Fruit fly (Drosophila melanogaster): ENCODE results near the gene mthl11.

The mthl11 gene

dm6 chr3R:10400732-10401131 lies at the start of gene mthl11:
Gene mthl11 (plus strand): TSS chr3R:10401032.
- TF ChIP-seq noc (tag; optimal IDR thresholded peaks at IDR 0.05), result no peak

DNA sequence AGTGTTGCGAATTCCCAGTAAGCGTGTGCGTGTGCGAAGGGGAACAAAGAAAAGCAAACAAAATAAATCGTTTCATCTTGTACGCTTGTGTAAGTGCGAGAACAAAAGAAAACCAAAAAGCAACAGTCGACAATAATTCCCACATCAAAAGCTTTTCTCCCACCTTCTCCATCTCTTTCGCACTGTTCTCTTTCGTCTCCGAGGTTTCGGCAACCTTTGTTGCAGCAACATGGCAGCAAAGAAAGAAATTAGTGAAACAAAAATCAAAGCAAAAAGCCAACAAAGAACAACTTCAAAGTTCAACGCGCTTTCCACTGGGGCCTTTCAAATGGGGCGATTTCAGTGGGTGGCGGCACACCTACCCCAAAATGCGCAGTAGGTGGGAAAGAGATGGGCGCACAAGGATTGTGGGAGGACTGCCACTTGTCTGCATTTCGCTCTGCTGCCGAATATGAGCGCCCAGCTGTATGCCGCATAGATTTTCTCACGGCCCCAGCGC lies 48.8 kb upstream of the mthl11 start:
- TF ChIP-seq noc (tag; optimal IDR thresholded peaks at IDR 0.05), result no peak

- no peak for TF ChIP-seq noc (tag; optimal IDR thresholded peaks at IDR 0.05)
Observed at dm6 chr3R:10352844-10353243, 48.0 kb upstream of the mthl11 start.

DNA sequence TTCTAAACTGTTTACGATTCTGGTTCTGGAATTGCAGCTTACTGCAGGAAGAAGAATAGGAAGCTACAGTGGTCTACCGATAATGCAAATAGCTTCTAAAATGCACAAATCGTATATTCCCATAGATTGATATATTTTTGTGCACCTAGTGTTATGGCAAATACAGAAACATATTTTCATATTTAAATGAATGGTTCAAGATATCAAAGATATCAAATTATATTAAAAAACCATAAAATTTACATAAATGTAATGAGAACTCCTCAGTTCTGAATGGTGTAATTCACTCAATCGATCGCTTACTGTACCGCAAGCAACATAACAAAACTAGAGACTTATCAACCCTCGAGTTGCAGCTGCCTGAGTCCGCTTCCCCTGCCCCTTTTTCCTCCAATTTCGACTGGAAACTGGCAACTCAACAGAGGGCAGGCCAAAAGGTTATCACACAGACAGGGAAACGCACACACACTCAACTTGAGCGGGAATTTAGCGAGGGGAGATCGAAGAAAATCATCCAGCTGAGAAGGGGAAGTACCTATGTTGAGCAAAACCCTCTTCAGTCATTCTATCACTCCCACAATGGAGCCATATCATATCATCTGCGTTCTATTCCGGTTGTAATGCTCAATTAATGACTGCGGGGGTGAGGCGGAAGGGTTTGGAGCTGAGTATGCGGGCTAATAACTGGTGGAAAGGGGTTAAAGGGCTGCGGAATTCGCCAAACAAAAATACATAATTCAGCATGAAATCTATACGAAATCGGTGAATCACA lies 46.7 kb upstream of the mthl11 start:
- TF ChIP-seq noc (tag; optimal IDR thresholded peaks at IDR 0.05), result no peak

- no peak for TF ChIP-seq noc (tag; optimal IDR thresholded peaks at IDR 0.05)
Observed at dm6 chr3R:10355840-10356562, 44.8 kb upstream of the mthl11 start.

- TF ChIP-seq noc (tag; optimal IDR thresholded peaks at IDR 0.05), result no peak
Observed at dm6 chr3R:10356563-10357363, 44.1 kb upstream of the mthl11 start.

- no peak for TF ChIP-seq noc (tag; optimal IDR thresholded peaks at IDR 0.05)
Observed at dm6 chr3R:10357364-10357676, 43.5 kb upstream of the mthl11 start.

- TF ChIP-seq noc (tag; optimal IDR thresholded peaks at IDR 0.05), result no peak
Observed at dm6 chr3R:10364287-10364686, 36.5 kb upstream of the mthl11 start.

DNA sequence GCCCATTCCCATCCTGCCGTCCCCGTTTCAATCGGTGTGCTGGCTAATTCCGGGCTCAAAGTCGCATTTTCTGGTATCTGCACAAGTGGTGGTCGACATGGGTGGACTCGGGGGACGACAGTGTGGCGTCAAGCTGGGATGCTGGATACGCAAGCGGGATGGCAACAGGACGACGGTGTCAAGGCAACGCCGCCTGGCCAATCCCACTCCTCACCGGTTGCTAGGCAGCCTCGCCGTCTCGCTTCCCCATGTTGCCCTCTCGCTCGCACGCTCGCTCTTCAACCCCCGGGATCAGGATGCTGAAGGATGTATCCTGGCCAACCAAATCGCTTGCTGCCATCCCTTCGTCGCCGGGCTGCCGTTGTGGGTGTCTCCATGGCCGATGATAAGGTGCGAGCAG lies 32.6 kb upstream of the mthl11 start:
- TF ChIP-seq noc (tag; optimal IDR thresholded peaks at IDR 0.05), result no peak

- no peak for TF ChIP-seq noc (tag; optimal IDR thresholded peaks at IDR 0.05)
Observed at dm6 chr3R:10369799-10370198, 31.0 kb upstream of the mthl11 start.

- no peak for TF ChIP-seq noc (tag; optimal IDR thresholded peaks at IDR 0.05)
Observed at dm6 chr3R:10370495-10370894, 30.3 kb upstream of the mthl11 start.

- peak; percentile 59 for TF ChIP-seq noc (tag; optimal IDR thresholded peaks at IDR 0.05)
Observed at dm6 chr3R:10377849-10378248, 23.0 kb upstream of the mthl11 start, which contains the start of gene Rfx. Gene Rfx (minus strand): TSS chr3R:10378068.

dm6 chr3R:10378989-10379388 lies 21.8 kb upstream of the mthl11 start:
- TF ChIP-seq noc (tag; optimal IDR thresholded peaks at IDR 0.05), result no peak

dm6 chr3R:10379409-10379808 lies 21.4 kb upstream of the mthl11 start:
- no peak for TF ChIP-seq noc (tag; optimal IDR thresholded peaks at IDR 0.05)

dm6 chr3R:10380025-10380424 lies 20.8 kb upstream of the mthl11 start:
- peak; percentile 39 for TF ChIP-seq noc (tag; optimal IDR thresholded peaks at IDR 0.05)

Measured in whole organism, larva.